Fruit fly (Drosophila melanogaster): ENCODE measurements around the gene CG7550.

CG7550 gene

DNA sequence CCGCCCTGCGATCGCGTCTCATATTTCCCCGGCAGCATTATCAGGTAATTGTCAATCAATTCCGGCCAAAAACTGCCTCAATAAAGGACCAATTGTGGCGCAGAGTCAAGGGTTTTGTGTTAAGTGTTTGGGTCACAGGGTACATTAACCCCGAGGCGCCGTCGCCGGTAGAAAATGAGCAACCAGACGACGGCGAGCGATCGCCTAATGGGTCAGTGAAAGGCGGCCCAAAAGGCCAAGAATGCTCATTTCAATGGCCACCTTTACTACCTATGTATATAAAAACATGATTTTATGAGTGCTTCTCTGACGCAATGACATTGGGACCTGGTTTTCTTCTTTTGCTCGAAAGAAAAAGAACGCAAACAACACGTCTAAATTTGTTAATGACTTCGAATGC lies 44.7 kb downstream of the CG7550 start:
- TF ChIP-seq ovo (GFP tag; optimal IDR thresholded peaks at IDR 0.05) (no peak), tj (GFP tag; optimal IDR thresholded peaks at IDR 0.05) (no peak), bab1 (GFP tag; optimal IDR thresholded peaks at IDR 0.05) (no peak), Mnt (GFP tag; optimal IDR thresholded peaks at IDR 0.05) (no peak), cic (GFP tag; optimal IDR thresholded peaks at IDR 0.05) (no peak), pad (GFP tag; optimal IDR thresholded peaks at IDR 0.05) (no peak), CG7101 (tag; optimal IDR thresholded peaks at IDR 0.05) (no peak), cnc (optimal IDR thresholded peaks at IDR 0.05) (no peak), CG14711 (tag; optimal IDR thresholded peaks at IDR 0.05) (no peak), toe (GFP tag; optimal IDR thresholded peaks at IDR 0.05) (no peak), Hr96 (GFP tag; optimal IDR thresholded peaks at IDR 0.05) (no peak), CG11617 (GFP tag; optimal IDR thresholded peaks at IDR 0.05) (no peak)

DNA sequence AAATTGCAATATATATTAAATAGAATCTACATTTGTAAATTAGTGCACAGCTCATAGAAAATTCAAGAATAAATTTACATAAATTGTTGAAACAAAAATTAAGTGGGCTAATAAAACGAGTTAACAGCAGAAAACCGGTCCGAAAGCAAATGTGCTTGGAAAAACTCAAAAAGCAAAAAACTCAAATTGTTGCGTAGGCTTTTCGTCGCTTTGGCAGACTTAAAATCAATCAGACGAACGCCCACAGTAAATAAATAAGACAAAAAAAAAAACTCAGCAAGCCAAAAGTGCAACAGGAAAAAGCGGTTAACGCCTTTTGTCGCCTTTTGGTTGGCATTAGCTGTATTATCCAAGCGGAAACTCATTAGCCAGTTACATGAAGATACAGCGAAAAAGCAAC lies 46.4 kb downstream of the CG7550 start:
- no peak for TF ChIP-seq Mnt (GFP tag; optimal IDR thresholded peaks at IDR 0.05)
- TF ChIP-seq CG12768 (GFP tag; optimal IDR thresholded peaks at IDR 0.05) = no peak
- no peak for TF ChIP-seq cic (GFP tag; optimal IDR thresholded peaks at IDR 0.05)
- TF ChIP-seq CG1620 (GFP tag; optimal IDR thresholded peaks at IDR 0.05) = no peak
- TF ChIP-seq toe (GFP tag; optimal IDR thresholded peaks at IDR 0.05) = no peak
- no peak for TF ChIP-seq CG7101 (tag; optimal IDR thresholded peaks at IDR 0.05)
- no peak for TF ChIP-seq CG11617 (GFP tag; optimal IDR thresholded peaks at IDR 0.05)
- TF ChIP-seq cnc (optimal IDR thresholded peaks at IDR 0.05) = no peak
- TF ChIP-seq bab1 (GFP tag; optimal IDR thresholded peaks at IDR 0.05) = no peak
- TF ChIP-seq CG33017 (tag; optimal IDR thresholded peaks at IDR 0.05) = no peak
- TF ChIP-seq CG5204 (GFP tag; optimal IDR thresholded peaks at IDR 0.05) = no peak
- no peak for TF ChIP-seq tj (GFP tag; optimal IDR thresholded peaks at IDR 0.05)
- TF ChIP-seq pad (GFP tag; optimal IDR thresholded peaks at IDR 0.05) = no peak
- no peak for TF ChIP-seq Hr96 (GFP tag; optimal IDR thresholded peaks at IDR 0.05)
- TF ChIP-seq CG14711 (tag; optimal IDR thresholded peaks at IDR 0.05) = no peak
- TF ChIP-seq Clk (GFP tag; optimal IDR thresholded peaks at IDR 0.05) = no peak
- TF ChIP-seq Crg-1 (GFP tag; optimal IDR thresholded peaks at IDR 0.05) = no peak
- TF ChIP-seq ovo (GFP tag; optimal IDR thresholded peaks at IDR 0.05) = no peak
- TF ChIP-seq CG7045 (GFP tag; optimal IDR thresholded peaks at IDR 0.05) = no peak

DNA sequence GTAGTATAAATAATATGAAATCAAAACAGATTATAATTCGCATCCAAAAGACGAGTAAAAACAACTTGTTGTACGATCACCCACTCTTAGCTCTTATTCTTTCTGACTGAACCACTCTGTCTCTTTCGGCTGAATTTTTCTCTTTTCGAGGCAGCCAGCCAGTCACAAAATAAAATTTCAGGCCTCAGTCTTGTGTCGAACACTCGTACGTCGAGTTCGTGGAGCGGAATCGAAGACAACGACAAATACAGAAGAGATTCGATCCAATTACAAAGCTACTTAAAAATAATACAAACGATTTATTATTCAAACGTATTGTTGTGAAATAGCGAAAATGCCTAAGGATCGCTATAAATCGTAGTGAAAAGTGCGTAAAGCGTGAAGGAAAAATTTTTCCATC lies 47.1 kb downstream of the CG7550 start:
- no peak for TF ChIP-seq toe (GFP tag; optimal IDR thresholded peaks at IDR 0.05)
- no peak for TF ChIP-seq Crg-1 (GFP tag; optimal IDR thresholded peaks at IDR 0.05)
- TF ChIP-seq tj (GFP tag; optimal IDR thresholded peaks at IDR 0.05) = no peak
- peak; percentile 54 for TF ChIP-seq kay (GFP tag; ENCODE audit: borderline replicate concordance)
- TF ChIP-seq CG14711 (tag; optimal IDR thresholded peaks at IDR 0.05) = no peak
- no peak for TF ChIP-seq CG12768 (GFP tag; optimal IDR thresholded peaks at IDR 0.05)
- TF ChIP-seq bab1 (GFP tag; optimal IDR thresholded peaks at IDR 0.05) = peak; percentile 32
- TF ChIP-seq Mnt (GFP tag; optimal IDR thresholded peaks at IDR 0.05) = no peak
- TF ChIP-seq CG7101 (tag; optimal IDR thresholded peaks at IDR 0.05) = no peak

DNA sequence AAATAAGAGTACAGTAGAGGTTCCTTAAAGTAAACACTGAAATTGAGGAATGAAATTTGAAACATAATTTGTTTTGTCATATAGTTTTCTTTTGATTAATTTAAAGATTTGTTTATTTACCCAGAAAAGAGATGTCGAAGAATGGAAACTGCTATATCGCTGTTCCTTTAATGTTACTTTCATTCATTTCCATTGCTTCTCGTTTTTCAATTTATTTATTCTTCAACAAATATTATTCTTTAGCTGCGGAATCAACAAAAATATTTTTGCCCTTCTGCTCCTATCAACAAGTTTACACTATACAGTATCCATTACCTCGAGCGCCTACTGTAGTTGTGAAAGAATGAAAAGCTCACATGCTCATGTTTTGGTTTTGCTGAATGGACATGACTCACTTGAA lies 48.2 kb downstream of the CG7550 start:
- TF ChIP-seq CG7101 (tag; optimal IDR thresholded peaks at IDR 0.05) (peak; percentile 25), toe (GFP tag; optimal IDR thresholded peaks at IDR 0.05) (no peak), bab1 (GFP tag; optimal IDR thresholded peaks at IDR 0.05) (peak; percentile 55), kay (GFP tag; ENCODE audit: borderline replicate concordance) (peak; percentile 7)

DNA sequence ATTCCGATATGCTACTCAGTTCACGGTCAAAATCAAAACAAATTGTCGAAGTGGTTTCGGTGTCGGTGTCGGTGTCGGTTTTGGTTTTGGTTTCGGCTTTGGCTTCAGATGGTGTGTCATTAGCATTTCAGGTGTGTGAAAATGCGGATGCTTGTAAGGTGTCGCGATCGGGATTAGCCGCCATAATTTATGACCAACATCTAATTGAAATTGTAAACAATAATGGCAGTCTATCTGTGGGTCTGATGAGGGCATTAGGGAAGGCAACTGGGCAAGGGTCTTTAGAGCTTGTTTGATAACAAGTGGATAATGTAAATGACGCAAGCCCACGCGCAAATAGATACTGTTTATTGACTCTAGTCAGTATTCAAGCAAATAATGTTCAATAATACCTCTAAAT lies 49.4 kb downstream of the CG7550 start:
- TF ChIP-seq Mnt (GFP tag; optimal IDR thresholded peaks at IDR 0.05) (no peak), cnc (optimal IDR thresholded peaks at IDR 0.05) (no peak), Clk (GFP tag; optimal IDR thresholded peaks at IDR 0.05) (no peak), CG11617 (GFP tag; optimal IDR thresholded peaks at IDR 0.05) (no peak), CG5204 (GFP tag; optimal IDR thresholded peaks at IDR 0.05) (no peak), ovo (GFP tag; optimal IDR thresholded peaks at IDR 0.05) (no peak), bab1 (GFP tag; optimal IDR thresholded peaks at IDR 0.05) (no peak), toe (GFP tag; optimal IDR thresholded peaks at IDR 0.05) (no peak), CG14711 (tag; optimal IDR thresholded peaks at IDR 0.05) (no peak), CG33017 (tag; optimal IDR thresholded peaks at IDR 0.05) (no peak), Hr96 (GFP tag; optimal IDR thresholded peaks at IDR 0.05) (no peak), CG7045 (GFP tag; optimal IDR thresholded peaks at IDR 0.05) (no peak), tj (GFP tag; optimal IDR thresholded peaks at IDR 0.05) (no peak), CG12768 (GFP tag; optimal IDR thresholded peaks at IDR 0.05) (no peak), Crg-1 (GFP tag; optimal IDR thresholded peaks at IDR 0.05) (no peak)

DNA sequence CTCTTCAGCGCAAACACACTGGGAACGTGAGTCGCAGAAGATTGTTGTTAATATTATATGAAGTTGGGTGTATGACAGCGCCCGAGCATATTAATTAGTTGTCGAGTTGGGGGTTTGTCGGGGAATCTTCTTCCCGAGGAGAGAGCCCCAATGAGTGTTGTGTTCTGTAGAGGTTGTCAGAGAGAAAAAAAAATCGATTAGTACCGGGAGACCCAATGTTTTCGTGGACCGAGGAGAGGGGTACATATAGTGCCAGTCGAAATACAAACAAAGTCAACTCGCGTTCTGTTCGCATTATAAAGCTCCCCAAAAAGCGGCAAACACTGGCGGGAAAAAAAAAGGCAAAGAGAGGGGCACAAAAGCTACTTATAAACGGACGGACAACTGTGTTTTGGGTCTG lies 50.5 kb downstream of the CG7550 start:
- TF ChIP-seq toe (GFP tag; optimal IDR thresholded peaks at IDR 0.05) (no peak), kay (GFP tag; ENCODE audit: borderline replicate concordance) (no peak), CG5204 (GFP tag; optimal IDR thresholded peaks at IDR 0.05) (no peak), pad (GFP tag; optimal IDR thresholded peaks at IDR 0.05) (no peak), Crg-1 (GFP tag; optimal IDR thresholded peaks at IDR 0.05) (no peak), CG11617 (GFP tag; optimal IDR thresholded peaks at IDR 0.05) (no peak), CG33017 (tag; optimal IDR thresholded peaks at IDR 0.05) (no peak)
